Fruit fly (Drosophila melanogaster) whole organism, wandering third instar larva: Measurements from ENCODE around the gene Ugt307A1.

Source experiments
- Dfd ChIP-seq: fragments of >200 bp; optimal IDR thresholded peaks from 2 replicates; lab custom pipeline; 2017; ENCODE audit warnings: missing biosample characterization, missing genetic modification characterization
- Hnf4 ChIP-seq: fragments of 200-800 bp; sonication (Bioruptor generic); optimal IDR thresholded peaks from 2 replicates; lab custom pipeline; 2016; ENCODE audit warnings: missing biosample characterization, mild to moderate bottlenecking, missing genetic modification characterization
- Mio ChIP-seq: sonication (Bioruptor generic); optimal IDR thresholded peaks from 2 replicates; lab custom pipeline; 2016; ENCODE audit warnings: missing biosample characterization, missing genetic modification characterization
- Rel ChIP-seq, 2 experiments: fragments of 200-800 bp; sonication (Bioruptor generic) in 1 of 2; optimal IDR thresholded peaks; 2 replicates in 1 of 2; 3 replicates in 1 of 2; lab custom pipeline; 2016 to 2019; ENCODE audit warnings: mild to moderate bottlenecking in 2 of 2, missing biosample characterization in 2 of 2, missing genetic modification characterization in 2 of 2, moderate library complexity in 1 of 2
- Vsx2 ChIP-seq: fragments of 200-300, 225-300 bp; sonication (Bioruptor generic); optimal IDR thresholded peaks from 2 replicates; lab custom pipeline; 2018; ENCODE audit warnings: missing biosample characterization, missing genetic modification characterization; ENCODE audit not compliant: partially characterized antibody
- dl ChIP-seq, 2 experiments: fragments of 175-275, 200-275 bp in 1 of 2; fragments of 200-275 bp in 1 of 2; sonication (Bioruptor generic); optimal IDR thresholded peaks; lab custom pipeline; 2018; ENCODE audit warnings: mild to moderate bottlenecking in 2 of 2, missing biosample characterization in 2 of 2, missing genetic modification characterization in 2 of 2, moderate library complexity in 2 of 2; ENCODE audit not compliant: partially characterized antibody in 2 of 2, insufficient read depth in 1 of 2
- fru ChIP-seq: fragments of 200-800 bp; sonication (Bioruptor generic); optimal IDR thresholded peaks from 3 replicates; lab custom pipeline; 2016; ENCODE audit warnings: missing biosample characterization, mild to moderate bottlenecking, missing genetic modification characterization
- h ChIP-seq: fragments of 200-800 bp; sonication (Bioruptor generic); optimal IDR thresholded peaks from 3 replicates; lab custom pipeline; 2016; ENCODE audit warnings: missing biosample characterization, mild to moderate bottlenecking, missing genetic modification characterization
- jim ChIP-seq: fragments of 175-275, 200-325 bp; sonication (Bioruptor generic); optimal IDR thresholded peaks from 2 replicates; lab custom pipeline; 2016; ENCODE audit warnings: missing biosample characterization, mild to moderate bottlenecking, missing genetic modification characterization
- pan ChIP-seq: fragments of >200 bp; optimal IDR thresholded peaks from 2 replicates; lab custom pipeline; 2017
- psq ChIP-seq: fragments of 200-800 bp; sonication (Bioruptor generic); optimal IDR thresholded peaks from 3 replicates; lab custom pipeline; 2017; ENCODE audit warnings: missing biosample characterization, mild to moderate bottlenecking, missing genetic modification characterization, moderate library complexity
- rgr ChIP-seq: fragments of 200-800 bp; sonication (Bioruptor generic); optimal IDR thresholded peaks from 3 replicates; lab custom pipeline; 2016; ENCODE audit warnings: missing biosample characterization, mild to moderate bottlenecking, missing genetic modification characterization
- sv ChIP-seq: fragments of 200-800 bp; sonication (Bioruptor generic); optimal IDR thresholded peaks from 3 replicates; lab custom pipeline; 2016; ENCODE audit warnings: missing biosample characterization, missing genetic modification characterization
- tai ChIP-seq: sonication (Bioruptor generic); optimal IDR thresholded peaks from 2 replicates; lab custom pipeline; 2016; ENCODE audit warnings: missing biosample characterization, missing genetic modification characterization

dm6 chr2L:7049680-7050289, 18.0 kb upstream of the Ugt307A1 start:
- no peak for TF ChIP-seq dl (GFP tag; optimal IDR thresholded peaks at IDR 0.05; lab: Kevin White, UChicago; ENCODE audit: insufficient read depth in 1 of 2, partially characterized antibody in 2 of 2)
- no peak for TF ChIP-seq sv (GFP tag; lab: Kevin White, UChicago)
- no peak for TF ChIP-seq Mio (GFP tag; lab: Kevin White, UChicago)
- TF ChIP-seq rgr = no peak
- TF ChIP-seq Dfd (GFP tag; lab: Kevin White, UChicago) = no peak
- no peak for TF ChIP-seq fru
- no peak for TF ChIP-seq Rel (GFP tag; optimal IDR thresholded peaks at IDR 0.05; lab: Kevin White, UChicago)
- TF ChIP-seq Rel (tag; optimal IDR thresholded peaks at IDR 0.05; lab: Kevin White, UChicago) = no peak
- TF ChIP-seq psq (GFP tag; lab: Kevin White, UChicago) = no peak
- TF ChIP-seq h = no peak
- TF ChIP-seq pan = no peak
- TF ChIP-seq Vsx2 (GFP tag; lab: Kevin White, UChicago) = no peak
- TF ChIP-seq tai (GFP tag; lab: Kevin White, UChicago) = no peak
- TF ChIP-seq Hnf4 (GFP tag; lab: Kevin White, UChicago) = no peak
- TF ChIP-seq jim (GFP tag; lab: Kevin White, UChicago) = no peak
